Worm (Caenorhabditis elegans) whole organism, young adult: Measurements from ENCODE around the gene sdz-10.

Experiments used
- F22D6.2 ChIP-seq: sonication (generic microtip); optimal IDR thresholded peaks from 2 replicates; lab custom pipeline; 2016; ENCODE audit warnings: mild to moderate bottlenecking, missing genetic modification characterization, missing compliant biosample characterization
- F37B4.10 ChIP-seq: fragments of 200-800 bp; sonication (Bioruptor generic); IDR thresholded peaks from 2 replicates; pipeline ENCODE4 v1.3.6; 2022; ENCODE audit warnings: missing genetic modification characterization, missing compliant biosample characterization
- hmg-20 ChIP-seq: fragments of 200-800 bp; sonication (Bioruptor generic); IDR thresholded peaks from 2 replicates; pipeline ENCODE4 v1.3.6; 2022; ENCODE audit warnings: missing genetic modification reagents, missing genetic modification characterization, missing compliant biosample characterization
- nfya-1 ChIP-seq: sonication (generic microtip); optimal IDR thresholded peaks from 2 replicates; lab custom pipeline; 2017; ENCODE audit warnings: antibody characterized with exemption, missing compliant biosample characterization, missing genetic modification characterization, borderline replicate concordance; ENCODE audit not compliant: insufficient read depth

ce11 chrII:2787031-2787512 lies 15.0 kb upstream of the sdz-10 start, which contains the start of the genes F08D12.12 and srpa-72:
- TF ChIP-seq nfya-1 (tag; lab: Kevin White, UChicago), result no peak
- TF ChIP-seq hmg-20, result no peak
- no peak for TF ChIP-seq F37B4.10 (GFP tag; lab: Robert Waterston, UW)
- TF ChIP-seq F22D6.2 (tag; lab: Kevin White, UChicago), result no peak
